Fruit fly (Drosophila melanogaster): ENCODE measurements around the gene Tudor-SN.

The Tudor-SN gene

dm6 chr3L:223019-223902 lies 40.9 kb downstream of the Tudor-SN start, which contains the start of the genes pyx and CG33229 (continued):
- peak; percentile 63 for TF ChIP-seq CG31388 (GFP tag; optimal IDR thresholded peaks at IDR 0.05)
- TF ChIP-seq pho (GFP tag; optimal IDR thresholded peaks at IDR 0.05) = peak; percentile 90
- TF ChIP-seq gfzf (GFP tag; optimal IDR thresholded peaks at IDR 0.05) = peak; percentile 77
- TF ChIP-seq Ets97D (GFP tag; optimal IDR thresholded peaks at IDR 0.05) = peak; percentile 70
- TF ChIP-seq CG3847 (GFP tag; IDR thresholded peaks at IDR 0.05) = peak; percentile 87
- TF ChIP-seq zen (tag; optimal IDR thresholded peaks at IDR 0.05) = peak; percentile 77
- peak; percentile 71; the same call in 1 of the 3 replicates for TF ChIP-seq CG11560 (tag; IDR thresholded peaks at IDR 0.05)
- TF ChIP-seq CG9797 (GFP tag; optimal IDR thresholded peaks at IDR 0.05) = peak; percentile 20
- peak; percentile 60; the same call in 2 of the 3 replicates for TF ChIP-seq CG2889 (GFP tag; IDR thresholded peaks at IDR 0.05)
- TF ChIP-seq sug (tag; optimal IDR thresholded peaks at IDR 0.05) = peak; percentile 92
- peak; percentile 98 for TF ChIP-seq wek (GFP tag; optimal IDR thresholded peaks at IDR 0.05)
- peak; percentile 54 for TF ChIP-seq CG34376 (GFP tag; optimal IDR thresholded peaks at IDR 0.05)
- TF ChIP-seq knrl (GFP tag; IDR thresholded peaks at IDR 0.05; ENCODE audit: partially characterized antibody) = no peak
- peak; percentile 80; the same call in 1 of the 2 replicates for TF ChIP-seq CG31441 (GFP tag; IDR thresholded peaks at IDR 0.05)
- TF ChIP-seq Hr3 (GFP tag; optimal IDR thresholded peaks at IDR 0.05) = peak; percentile 87
- TF ChIP-seq Hr39 (optimal IDR thresholded peaks at IDR 0.05) = no peak
- no peak for TF ChIP-seq fru (optimal IDR thresholded peaks at IDR 0.05)
- TF ChIP-seq Deaf1 (tag; optimal IDR thresholded peaks at IDR 0.05) = peak; percentile 40
- peak; percentile 59 for TF ChIP-seq CG30020 (tag; optimal IDR thresholded peaks at IDR 0.05)
- peak; percentile 51 for TF ChIP-seq CG15073 (GFP tag; optimal IDR thresholded peaks at IDR 0.05)
- TF ChIP-seq Hmr (GFP tag; optimal IDR thresholded peaks at IDR 0.05) = peak; percentile 80
- TF ChIP-seq Rx (GFP tag; IDR thresholded peaks at IDR 0.05) = peak; percentile 56
- no peak; the same call in 1 of the 2 replicates for TF ChIP-seq Nf-YA (GFP tag; IDR thresholded peaks at IDR 0.05)
- TF ChIP-seq phol (tag; optimal IDR thresholded peaks at IDR 0.05) = peak; percentile 90
- TF ChIP-seq danr (GFP tag; IDR thresholded peaks at IDR 0.05) = peak; percentile 73
- peak; percentile 60 for TF ChIP-seq crc (GFP tag; optimal IDR thresholded peaks at IDR 0.05)
- TF ChIP-seq Drgx (GFP tag; IDR thresholded peaks at IDR 0.05) = peak; percentile 77
- TF ChIP-seq Dbx (GFP tag; IDR thresholded peaks at IDR 0.05) = peak; percentile 86
- peak; percentile 92 for TF ChIP-seq lilli (GFP tag; optimal IDR thresholded peaks at IDR 0.05)
- TF ChIP-seq CG4820 (GFP tag; optimal IDR thresholded peaks at IDR 0.05) = peak; percentile 81
- peak; percentile 78 for TF ChIP-seq CG17359 (tag; optimal IDR thresholded peaks at IDR 0.05)
- no peak for TF ChIP-seq lov (optimal IDR thresholded peaks at IDR 0.05)
- TF ChIP-seq lov (GFP tag; IDR thresholded peaks at IDR 0.05) = no peak
- TF ChIP-seq crol (GFP tag; IDR thresholded peaks at IDR 0.05) = 0 out of 2 replicates have a peak, but pooled peaks have one; percentile 6
- 0 out of 3 replicates have a peak, but pooled peaks have one; percentile 56 for TF ChIP-seq CG3726 (GFP tag; IDR thresholded peaks at IDR 0.05)
- TF ChIP-seq CG34422 (GFP tag; IDR thresholded peaks at IDR 0.05) = peak; percentile 88
- peak; percentile 85 for TF ChIP-seq CHES-1-like (GFP tag; optimal IDR thresholded peaks at IDR 0.05)
- TF ChIP-seq Max (GFP tag; optimal IDR thresholded peaks at IDR 0.05) = peak; percentile 82
- peak; percentile 75 for TF ChIP-seq disco-r (GFP tag; optimal IDR thresholded peaks at IDR 0.05)
- peak; percentile 76 for TF ChIP-seq CG8290 (GFP tag; optimal IDR thresholded peaks at IDR 0.05)
- TF ChIP-seq CG8290 (tag; optimal IDR thresholded peaks at IDR 0.05) = peak in 1 of 2 experiments; percentile 90
- TF ChIP-seq unc-4 (GFP tag; IDR thresholded peaks at IDR 0.05; ENCODE audit: partially characterized antibody) = 0 out of 2 replicates have a peak, but pooled peaks have one; percentile 27
- TF ChIP-seq CG1024 (GFP tag; IDR thresholded peaks at IDR 0.05) = peak; percentile 55; the same call in 1 of the 2 replicates
- TF ChIP-seq B-H1 (GFP tag; IDR thresholded peaks at IDR 0.05) = peak; percentile 60; the same call in 2 of the 3 replicates
- TF ChIP-seq CG2120 (GFP tag; optimal IDR thresholded peaks at IDR 0.05) = peak; percentile 96
- TF ChIP-seq Bgb (GFP tag; IDR thresholded peaks at IDR 0.05; ENCODE audit: partially characterized antibody) = no peak
- peak; percentile 77 for TF ChIP-seq CG6272 (GFP tag; IDR thresholded peaks at IDR 0.05)
- no peak for TF ChIP-seq abd-A (tag; optimal IDR thresholded peaks at IDR 0.05)
- TF ChIP-seq oc (tag; optimal IDR thresholded peaks at IDR 0.05) = peak; percentile 72
- 0 out of 3 replicates have a peak, but pooled peaks have one; percentile 40 for TF ChIP-seq jigr1 (GFP tag; IDR thresholded peaks at IDR 0.05)
